Fruit fly (Drosophila melanogaster) Kc167 (cell line): ENCODE results near the gene Pgant4.

ENCODE experiments used
- Myc ChIP-seq: fragments of >200 bp; optimal IDR thresholded peaks from 2 replicates; lab custom pipeline; 2017; ENCODE audit warnings: missing external identifiers
- Sin3A ChIP-seq: fragments of >200 bp; optimal IDR thresholded peaks from 2 replicates; lab custom pipeline; 2018; ENCODE audit warnings: missing external identifiers
- insv ChIP-seq: fragments of >200 bp; optimal IDR thresholded peaks from 3 replicates; lab custom pipeline; 2018; ENCODE audit warnings: missing external identifiers
- psq ChIP-seq: fragments of >200 bp; optimal IDR thresholded peaks from 2 replicates; lab custom pipeline; 2017; ENCODE audit warnings: missing external identifiers

- TF ChIP-seq insv (lab: Kevin White, UChicago) (no peak), Sin3A (lab: Kevin White, UChicago) (no peak), psq (lab: Kevin White, UChicago) (no peak), Myc (lab: Kevin White, UChicago) (no peak)
Observed at dm6 chr2L:3438078-3438477, 34.3 kb upstream of the Pgant4 start.
